Worm (Caenorhabditis elegans) whole organism, L4/young adult: Measurements from ENCODE around the gene Y43F8B.15.

Experiments used
- W03F9.2 ChIP-seq: fragments of 150-350 bp; optimal IDR thresholded peaks from 2 replicates; lab custom pipeline; 2014; ENCODE audit warnings: missing biosample characterization, missing genetic modification characterization
- dao-5 ChIP-seq: sonication (generic microtip); optimal IDR thresholded peaks from 2 replicates; lab custom pipeline; 2016; ENCODE audit warnings: missing genotype, missing genetic modification characterization, moderate library complexity, missing compliant biosample characterization
- him-1 ChIP-seq: sonication (generic microtip); optimal IDR thresholded peaks from 2 replicates; lab custom pipeline; 2016; ENCODE audit warnings: missing genotype, missing genetic modification reagents, missing genetic modification characterization, missing compliant biosample characterization

DNA sequence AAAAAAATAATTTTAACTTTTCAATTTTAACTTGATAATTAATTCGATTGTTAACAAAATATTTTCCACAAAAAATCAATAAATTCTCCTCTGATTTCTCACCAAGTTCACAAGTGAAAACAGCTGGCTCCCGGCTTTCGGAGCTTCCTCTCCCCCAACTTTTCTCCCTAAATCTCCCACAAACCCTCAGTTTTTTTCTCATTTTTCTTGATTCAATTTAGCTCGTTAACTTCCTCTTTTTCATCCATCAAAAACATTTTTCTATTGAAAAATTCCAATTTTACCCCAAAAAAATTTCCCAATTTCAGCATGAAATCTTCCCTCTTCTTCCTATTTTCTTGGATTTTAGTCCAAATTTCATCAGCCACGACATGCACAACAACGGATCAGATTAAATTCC, 8.5 kb upstream of the Y43F8B.15 start, which contains the start of gene Y43F8B.11:
- TF ChIP-seq W03F9.2 (tag; lab: Kevin White, UChicago) (no peak), dao-5 (tag; lab: Kevin White, UChicago) (no peak), him-1 (tag; lab: Kevin White, UChicago) (no peak)
